Fruit fly (Drosophila melanogaster) whole organism, adult: ENCODE results near the gene CG10195.

ENCODE experiments used
- CG14711 ChIP-seq: fragments of 200-800 bp; sonication (Bioruptor generic); optimal IDR thresholded peaks from 2 replicates; lab custom pipeline; 2018; ENCODE audit warnings: missing biosample characterization, mild to moderate bottlenecking, missing genetic modification characterization, moderate library complexity
- CG1620 ChIP-seq: fragments of 200-800 bp; sonication (Bioruptor generic); optimal IDR thresholded peaks from 2 replicates; lab custom pipeline; 2016; ENCODE audit warnings: missing biosample characterization, missing genetic modification characterization
- CG7045 ChIP-seq: fragments of 200-800 bp; sonication (Bioruptor generic); optimal IDR thresholded peaks from 2 replicates; lab custom pipeline; 2017; ENCODE audit warnings: missing biosample characterization, mild to moderate bottlenecking, missing genetic modification characterization
- Mnt ChIP-seq: fragments of 200-800 bp; sonication (Bioruptor generic); optimal IDR thresholded peaks from 2 replicates; lab custom pipeline; 2016; ENCODE audit warnings: missing biosample characterization, mild to moderate bottlenecking, missing genetic modification characterization
- cic ChIP-seq: fragments of 200-800 bp; sonication (Bioruptor generic); optimal IDR thresholded peaks from 2 replicates; lab custom pipeline; 2017; ENCODE audit warnings: missing biosample characterization, mild to moderate bottlenecking, missing genetic modification characterization, moderate library complexity
- cnc ChIP-seq, 2 experiments: fragments of >200 bp; optimal IDR thresholded peaks; 2 replicates each; lab custom pipeline; 2017
- kay ChIP-seq: fragments of 200-800 bp; sonication (Bioruptor generic); peaks from one replicate; lab custom pipeline; 2016; ENCODE audit warnings: missing biosample characterization, missing genetic modification characterization, borderline replicate concordance
- toe ChIP-seq: fragments of 200-800 bp; sonication (Bioruptor generic); optimal IDR thresholded peaks from 2 replicates; lab custom pipeline; 2016; ENCODE audit warnings: missing biosample characterization, missing genetic modification characterization

dm6 chr2L:19459404-19459803 is 25.1 kb downstream of the CG10195 start:
- TF ChIP-seq CG1620 (GFP tag; lab: Kevin White, UChicago) (no peak), cic (GFP tag; lab: Kevin White, UChicago) (no peak), kay (GFP tag; lab: Kevin White, UChicago) (no peak), Mnt (GFP tag; lab: Kevin White, UChicago) (no peak), cnc (optimal IDR thresholded peaks at IDR 0.05; lab: Kevin White, UChicago) (no peak), CG14711 (no peak), toe (GFP tag; lab: Kevin White, UChicago) (no peak), CG7045 (GFP tag; lab: Kevin White, UChicago) (no peak)
